Worm (Caenorhabditis elegans) whole organism, L2 larva: ENCODE data around the gene E01G4.6.

Source experiments
- ZK546.5 ChIP-seq: sonication (generic microtip); optimal IDR thresholded peaks from 2 replicates; lab custom pipeline; 2017; ENCODE audit warnings: missing biosample characterization, missing genetic modification characterization
- aly-2 ChIP-seq: fragments of 150-350 bp; optimal IDR thresholded peaks from 2 replicates; lab custom pipeline; 2014; ENCODE audit warnings: missing biosample characterization, missing genetic modification characterization
- blmp-1 ChIP-seq: sonication (generic microtip); optimal IDR thresholded peaks from 2 replicates; lab custom pipeline; 2017; ENCODE audit warnings: missing genetic modification characterization, mild to moderate bottlenecking, missing compliant biosample characterization, antibody characterized with exemption, moderate library complexity; ENCODE audit not compliant: insufficient read depth
- ceh-82 ChIP-seq: fragments of 150-350 bp; optimal IDR thresholded peaks from 2 replicates; lab custom pipeline; 2014; ENCODE audit warnings: missing biosample characterization, missing genetic modification characterization
- egl-27 ChIP-seq: sonication (generic microtip); optimal IDR thresholded peaks from 3 replicates; lab custom pipeline; 2017; ENCODE audit warnings: missing biosample characterization, missing genetic modification reagents, missing genetic modification characterization
- elt-1 ChIP-seq: fragments of 150-350 bp; optimal IDR thresholded peaks from 2 replicates; lab custom pipeline; 2014; ENCODE audit warnings: missing biosample characterization, missing genetic modification characterization
- fos-1 ChIP-seq: fragments of 150-350 bp; optimal IDR thresholded peaks from 2 replicates; lab custom pipeline; 2014; ENCODE audit warnings: missing biosample characterization, missing genetic modification characterization
- nhr-11 ChIP-seq: fragments of 150-350 bp; optimal IDR thresholded peaks from 2 replicates; lab custom pipeline; 2014; ENCODE audit warnings: missing biosample characterization, missing genetic modification characterization
- nhr-237 ChIP-seq: fragments of 150-350 bp; optimal IDR thresholded peaks from 2 replicates; lab custom pipeline; 2014; ENCODE audit warnings: missing biosample characterization, missing genetic modification characterization
- nhr-25 ChIP-seq: fragments of 150-350 bp; sonication (generic microtip); optimal IDR thresholded peaks from 3 replicates; lab custom pipeline; 2014; ENCODE audit warnings: missing biosample characterization, missing genetic modification characterization
- sma-3 ChIP-seq: sonication (generic microtip); optimal IDR thresholded peaks from 2 replicates; lab custom pipeline; 2016; ENCODE audit warnings: missing genetic modification reagents, missing genetic modification characterization, missing compliant biosample characterization
- unc-39 ChIP-seq: fragments of 150-350 bp; optimal IDR thresholded peaks from 2 replicates; lab custom pipeline; 2014; ENCODE audit warnings: missing biosample characterization, missing genetic modification characterization
- unc-62 ChIP-seq: fragments of 150-350 bp; optimal IDR thresholded peaks from 2 replicates; lab custom pipeline; 2014; ENCODE audit warnings: missing biosample characterization, missing genetic modification reagents, missing genetic modification characterization
- zag-1 ChIP-seq: fragments of 150-350 bp; optimal IDR thresholded peaks from 2 replicates; lab custom pipeline; 2014; ENCODE audit warnings: missing biosample characterization, missing genetic modification characterization

DNA sequence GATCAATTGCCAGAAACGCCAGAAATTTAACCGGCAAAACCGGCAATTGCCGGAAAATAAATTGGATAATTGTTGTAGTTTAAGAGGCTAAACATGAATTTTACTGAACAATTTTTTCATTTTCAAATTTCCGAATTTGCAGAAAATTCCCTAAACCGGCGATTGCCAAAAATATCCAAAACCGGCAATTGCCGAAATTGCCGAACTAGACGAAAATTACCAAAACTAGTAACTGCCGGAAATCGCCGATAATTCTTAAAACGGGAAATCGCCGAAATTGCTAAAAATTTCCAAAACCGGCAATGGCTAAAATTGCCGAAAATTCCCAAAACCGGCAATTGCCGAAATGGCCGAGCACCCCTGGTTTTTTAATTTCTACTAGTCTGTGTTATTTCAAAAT lies 2.8 kb upstream of the E01G4.6 start:
- no peak for TF ChIP-seq egl-27 (tag; lab: Kevin White, UChicago)
- TF ChIP-seq blmp-1, result no peak
- TF ChIP-seq aly-2, result no peak
- TF ChIP-seq ZK546.5 (tag; lab: Kevin White, UChicago), result no peak
- TF ChIP-seq unc-39 (tag; lab: Kevin White, UChicago), result no peak
- TF ChIP-seq unc-62 (GFP tag; lab: Kevin White, UChicago), result no peak
- no peak for TF ChIP-seq zag-1 (tag; lab: Kevin White, UChicago)
- TF ChIP-seq sma-3 (GFP tag; lab: Kevin White, UChicago), result no peak
- TF ChIP-seq nhr-11, result no peak
- TF ChIP-seq elt-1, result no peak
- no peak for TF ChIP-seq fos-1 (tag; lab: Kevin White, UChicago)
- no peak for TF ChIP-seq nhr-237 (tag; lab: Kevin White, UChicago)
- TF ChIP-seq nhr-25 (tag; lab: Kevin White, UChicago), result no peak
- TF ChIP-seq ceh-82 (tag; lab: Kevin White, UChicago), result no peak
